1 fruit fly cellular context compared by ENCODE assay signal in the genomic region with DNA sequence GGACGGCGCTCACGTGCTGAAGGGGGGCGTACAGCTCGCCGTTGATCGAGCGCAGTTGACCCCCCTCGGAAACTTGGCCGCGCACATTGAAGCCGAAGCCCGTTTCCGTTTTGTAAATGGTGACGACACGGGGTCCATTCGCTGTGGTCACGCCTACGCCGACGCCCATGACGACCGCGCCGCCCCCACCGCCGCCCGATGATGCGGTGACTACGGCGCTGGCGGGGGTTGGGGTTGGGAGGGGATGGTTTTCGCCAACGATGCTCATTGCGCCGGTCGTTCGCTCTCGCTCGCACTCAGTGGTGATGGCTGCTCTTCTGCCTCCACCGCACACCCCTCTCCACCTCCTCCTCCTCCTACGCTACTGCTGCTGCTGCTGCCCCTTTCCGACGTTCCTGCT.
A peak's percentile ranks its signal among the peaks of the same experiment; 100 is the strongest.
TF ChIP-seq lines count a peak whose summit lies in the region.

No protein-coding gene starts in this region.

TF ChIP-seq in whole organism, embryonic, 481 proteins besides CTCF, POLR2A, EP300 and RAD21 (continued from another document):
- TF ChIP-seq Poxn (GFP tag; IDR thresholded peaks at IDR 0.05; lab: Robert Waterston, UW) (no peak), CG15073 (GFP tag; optimal IDR thresholded peaks at IDR 0.05; lab: Kevin White, UChicago) (no peak), CG18764 (GFP tag; optimal IDR thresholded peaks at IDR 0.05; lab: Kevin White, UChicago) (no peak), CG32767 (GFP tag; IDR thresholded peaks at IDR 0.05; lab: Robert Waterston, UW) (no peak; the same call in 1 of the 2 replicates), esg (GFP tag; conservative IDR thresholded peaks at IDR 0.05; lab: Robert Waterston, UW) (0 out of 2 replicates have a peak, but pooled peaks have one; percentile 14), CG32532 (GFP tag; IDR thresholded peaks at IDR 0.05; lab: Robert Waterston, UW) (peak; percentile 50), chm (GFP tag; IDR thresholded peaks at IDR 0.05; lab: Robert Waterston, UW) (no peak), stwl (tag; optimal IDR thresholded peaks at IDR 0.05; lab: Kevin White, UChicago) (no peak), CG10147 (GFP tag; optimal IDR thresholded peaks at IDR 0.05; lab: Kevin White, UChicago) (no peak), NFAT (GFP tag; IDR thresholded peaks at IDR 0.05; lab: Robert Waterston, UW) (0 out of 2 replicates have a peak, but pooled peaks have one; percentile 19), CG2120 (GFP tag; optimal IDR thresholded peaks at IDR 0.05; lab: Kevin White, UChicago) (peak; percentile 21), sr (GFP tag; IDR thresholded peaks at IDR 0.05; lab: Robert Waterston, UW) (peak; percentile 82; the same call in 2 of the 3 replicates), CG10366 (GFP tag; IDR thresholded peaks at IDR 0.05; lab: Robert Waterston, UW) (0 out of 2 replicates have a peak, but pooled peaks have one; percentile 11), Hr3 (GFP tag; optimal IDR thresholded peaks at IDR 0.05; lab: Kevin White, UChicago) (no peak), CG18619 (GFP tag; optimal IDR thresholded peaks at IDR 0.05; lab: Kevin White, UChicago) (no peak), Hr78 (GFP tag; optimal IDR thresholded peaks at IDR 0.05; lab: Kevin White, UChicago) (no peak), cad (GFP tag; optimal IDR thresholded peaks at IDR 0.05; lab: Kevin White, UChicago) (no peak)
TF ChIP-seq in whole organism, embryonic: peak in this region for 105.
